Fruit fly (Drosophila melanogaster): ENCODE measurements around the gene Mfe2.

The Mfe2 gene

dm6 chrX:16266437-16266836 lies 4.3 kb upstream of the Mfe2 start, which contains the start of gene CG12507:
Gene CG12507, minus strand, starts transcription at chrX:16266537.
- no peak for TF ChIP-seq Clk (GFP tag; optimal IDR thresholded peaks at IDR 0.05)
- TF ChIP-seq CG7045 (GFP tag; optimal IDR thresholded peaks at IDR 0.05), result no peak
- TF ChIP-seq cnc (optimal IDR thresholded peaks at IDR 0.05), result no peak
- no peak for TF ChIP-seq pad (GFP tag; optimal IDR thresholded peaks at IDR 0.05)
- TF ChIP-seq cic (GFP tag; optimal IDR thresholded peaks at IDR 0.05), result no peak
- no peak for TF ChIP-seq CG11617 (GFP tag; optimal IDR thresholded peaks at IDR 0.05)
- TF ChIP-seq Mnt (GFP tag; optimal IDR thresholded peaks at IDR 0.05), result no peak
- no peak for TF ChIP-seq CG33017 (tag; optimal IDR thresholded peaks at IDR 0.05)
- no peak for TF ChIP-seq tj (GFP tag; optimal IDR thresholded peaks at IDR 0.05)
- TF ChIP-seq CG14711 (tag; optimal IDR thresholded peaks at IDR 0.05), result no peak
- TF ChIP-seq Hr96 (GFP tag; optimal IDR thresholded peaks at IDR 0.05), result no peak
- TF ChIP-seq CG5204 (GFP tag; optimal IDR thresholded peaks at IDR 0.05), result no peak
- no peak for TF ChIP-seq CG7101 (tag; optimal IDR thresholded peaks at IDR 0.05)
- no peak for TF ChIP-seq CG1620 (GFP tag; optimal IDR thresholded peaks at IDR 0.05)
- TF ChIP-seq toe (GFP tag; optimal IDR thresholded peaks at IDR 0.05), result no peak
- no peak for TF ChIP-seq ovo (GFP tag; optimal IDR thresholded peaks at IDR 0.05)
- TF ChIP-seq kay (GFP tag; ENCODE audit: borderline replicate concordance), result no peak

dm6 chrX:16275168-16275853 lies 4.6 kb downstream of the Mfe2 start:
- TF ChIP-seq CG12768 (GFP tag; optimal IDR thresholded peaks at IDR 0.05) (no peak), ovo (GFP tag; optimal IDR thresholded peaks at IDR 0.05) (peak; percentile 48), Clk (GFP tag; optimal IDR thresholded peaks at IDR 0.05) (no peak), CG5204 (GFP tag; optimal IDR thresholded peaks at IDR 0.05) (no peak)

DNA sequence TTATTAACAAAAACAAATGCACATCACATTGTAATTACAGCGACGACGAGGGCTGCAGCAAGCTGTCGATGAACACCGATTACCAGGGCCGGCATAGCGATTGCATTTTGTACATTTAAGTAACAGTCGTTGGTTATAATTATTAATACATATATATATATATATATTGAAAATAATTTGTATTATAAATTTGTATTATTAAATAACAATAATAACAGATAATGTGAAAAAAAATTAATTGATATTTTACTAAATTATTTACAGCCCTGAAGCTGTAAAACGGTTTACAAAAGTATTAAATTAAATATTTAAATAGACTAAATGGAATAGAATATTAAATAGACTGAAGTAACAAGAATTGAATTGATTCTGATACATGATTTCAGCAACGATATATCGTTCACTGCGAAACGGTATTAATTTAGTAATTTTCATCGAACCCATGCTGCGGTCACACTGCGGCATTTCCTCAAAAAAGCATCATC lies 5.1 kb downstream of the Mfe2 start, which contains the start of the genes kat80 and Prosalpha4:
kat80 (minus strand) TSS at position 327 of the 485 bp plus-strand sequence.
Prosalpha4 (plus strand) TSS at position 417 of the 485 bp plus-strand sequence.
- TF ChIP-seq pad (GFP tag; optimal IDR thresholded peaks at IDR 0.05) (peak; percentile 22), Mnt (GFP tag; optimal IDR thresholded peaks at IDR 0.05) (peak; percentile 32), CG11617 (GFP tag; optimal IDR thresholded peaks at IDR 0.05) (peak; percentile 68), cic (GFP tag; optimal IDR thresholded peaks at IDR 0.05) (no peak), CG12768 (GFP tag; optimal IDR thresholded peaks at IDR 0.05) (no peak), kay (GFP tag; ENCODE audit: borderline replicate concordance) (no peak), CG7101 (tag; optimal IDR thresholded peaks at IDR 0.05) (peak; percentile 68), Hr96 (GFP tag; optimal IDR thresholded peaks at IDR 0.05) (no peak), tj (GFP tag; optimal IDR thresholded peaks at IDR 0.05) (peak; percentile 41), ovo (GFP tag; optimal IDR thresholded peaks at IDR 0.05) (peak; percentile 20), bab1 (GFP tag; optimal IDR thresholded peaks at IDR 0.05) (no peak), CG7045 (GFP tag; optimal IDR thresholded peaks at IDR 0.05) (no peak), CG1620 (GFP tag; optimal IDR thresholded peaks at IDR 0.05) (peak; percentile 26), CG33017 (tag; optimal IDR thresholded peaks at IDR 0.05) (no peak), toe (GFP tag; optimal IDR thresholded peaks at IDR 0.05) (peak; percentile 49), Crg-1 (GFP tag; optimal IDR thresholded peaks at IDR 0.05) (no peak), Clk (GFP tag; optimal IDR thresholded peaks at IDR 0.05) (no peak), CG14711 (tag; optimal IDR thresholded peaks at IDR 0.05) (peak; percentile 72), cnc (optimal IDR thresholded peaks at IDR 0.05) (no peak), CG5204 (GFP tag; optimal IDR thresholded peaks at IDR 0.05) (no peak)

DNA sequence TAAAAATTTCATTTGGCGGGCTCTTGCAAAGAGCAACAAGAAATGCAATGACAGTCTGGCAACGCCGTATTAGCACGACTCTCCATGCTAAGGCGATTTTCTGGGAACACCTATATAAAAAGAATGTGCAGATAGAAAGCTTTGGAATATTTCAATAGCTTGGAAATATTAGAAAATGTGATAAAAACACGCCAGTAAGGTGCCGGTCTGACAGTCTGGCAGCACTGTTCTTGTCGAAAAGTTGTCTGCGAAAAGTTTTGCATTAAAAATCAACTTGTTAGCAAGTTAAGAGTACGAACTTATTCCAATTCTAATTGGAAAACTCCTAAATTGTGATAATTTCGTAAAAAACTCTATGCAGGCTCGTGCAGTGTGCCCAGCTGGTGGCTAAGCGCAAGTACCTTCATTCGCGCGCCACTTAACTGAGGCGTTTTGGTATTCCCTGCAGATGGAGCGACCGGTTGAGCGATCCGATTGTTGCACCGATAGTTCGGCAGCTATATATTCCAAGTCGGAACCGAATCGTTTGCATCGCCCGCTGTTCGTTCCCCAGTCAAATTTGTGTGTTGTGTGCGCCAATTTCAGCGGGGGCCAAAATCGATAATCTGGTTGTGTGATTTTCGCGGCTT lies 7.2 kb downstream of the Mfe2 start, which contains the start of gene eas:
eas (plus strand) TSS at position 451 of the 629 bp plus-strand sequence.
- TF ChIP-seq Mnt (GFP tag; optimal IDR thresholded peaks at IDR 0.05) (peak; percentile 33), bab1 (GFP tag; optimal IDR thresholded peaks at IDR 0.05) (no peak), cnc (optimal IDR thresholded peaks at IDR 0.05) (peak in 1 of 2 experiments; percentile 59), CG7101 (tag; optimal IDR thresholded peaks at IDR 0.05) (no peak), CG7045 (GFP tag; optimal IDR thresholded peaks at IDR 0.05) (no peak), Clk (GFP tag; optimal IDR thresholded peaks at IDR 0.05) (no peak), cic (GFP tag; optimal IDR thresholded peaks at IDR 0.05) (no peak), CG14711 (tag; optimal IDR thresholded peaks at IDR 0.05) (no peak), CG33017 (tag; optimal IDR thresholded peaks at IDR 0.05) (peak; percentile 6), Crg-1 (GFP tag; optimal IDR thresholded peaks at IDR 0.05) (no peak), pad (GFP tag; optimal IDR thresholded peaks at IDR 0.05) (no peak), ovo (GFP tag; optimal IDR thresholded peaks at IDR 0.05) (peak; percentile 28), CG5204 (GFP tag; optimal IDR thresholded peaks at IDR 0.05) (no peak), kay (GFP tag; ENCODE audit: borderline replicate concordance) (no peak), toe (GFP tag; optimal IDR thresholded peaks at IDR 0.05) (no peak), tj (GFP tag; optimal IDR thresholded peaks at IDR 0.05) (no peak), CG1620 (GFP tag; optimal IDR thresholded peaks at IDR 0.05) (peak; percentile 30)

DNA sequence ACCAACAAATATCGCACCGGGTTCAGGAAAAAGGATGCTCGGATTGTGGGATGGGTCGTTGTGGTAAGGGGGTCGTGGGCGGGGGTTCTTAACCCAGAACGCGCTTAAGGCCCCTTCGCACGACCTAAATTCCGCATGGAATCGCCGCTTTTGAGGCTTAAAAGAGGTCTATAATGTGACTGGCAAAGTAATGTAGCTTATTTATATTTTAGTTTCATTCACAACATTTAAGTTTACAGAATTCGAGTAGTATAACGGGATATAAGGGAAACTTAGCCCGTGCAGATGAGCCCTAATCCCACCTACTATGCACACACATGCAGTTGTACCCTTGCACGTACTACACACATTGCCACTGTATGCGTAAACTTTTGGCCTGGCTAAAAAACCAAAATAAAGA lies 8.0 kb downstream of the Mfe2 start:
- no peak for TF ChIP-seq kay (GFP tag; ENCODE audit: borderline replicate concordance)
- peak; percentile 20 for TF ChIP-seq CG1620 (GFP tag; optimal IDR thresholded peaks at IDR 0.05)
- peak; percentile 61 for TF ChIP-seq ovo (GFP tag; optimal IDR thresholded peaks at IDR 0.05)
- TF ChIP-seq CG14711 (tag; optimal IDR thresholded peaks at IDR 0.05), result peak; percentile 74
- TF ChIP-seq cnc (optimal IDR thresholded peaks at IDR 0.05), result no peak
- no peak for TF ChIP-seq cic (GFP tag; optimal IDR thresholded peaks at IDR 0.05)
- TF ChIP-seq Clk (GFP tag; optimal IDR thresholded peaks at IDR 0.05), result no peak
- peak; percentile 81 for TF ChIP-seq Hr96 (GFP tag; optimal IDR thresholded peaks at IDR 0.05)
- TF ChIP-seq CG33017 (tag; optimal IDR thresholded peaks at IDR 0.05), result peak; percentile 65
- TF ChIP-seq tj (GFP tag; optimal IDR thresholded peaks at IDR 0.05), result peak; percentile 70
- TF ChIP-seq CG5204 (GFP tag; optimal IDR thresholded peaks at IDR 0.05), result peak; percentile 62
- TF ChIP-seq Mnt (GFP tag; optimal IDR thresholded peaks at IDR 0.05), result peak; percentile 40
- peak; percentile 68 for TF ChIP-seq CG12768 (GFP tag; optimal IDR thresholded peaks at IDR 0.05)
- TF ChIP-seq Crg-1 (GFP tag; optimal IDR thresholded peaks at IDR 0.05), result peak; percentile 20
- TF ChIP-seq CG7045 (GFP tag; optimal IDR thresholded peaks at IDR 0.05), result peak; percentile 81
- TF ChIP-seq pad (GFP tag; optimal IDR thresholded peaks at IDR 0.05), result peak; percentile 58
- peak; percentile 66 for TF ChIP-seq toe (GFP tag; optimal IDR thresholded peaks at IDR 0.05)
- peak; percentile 89 for TF ChIP-seq CG7101 (tag; optimal IDR thresholded peaks at IDR 0.05)
- peak; percentile 80 for TF ChIP-seq CG11617 (GFP tag; optimal IDR thresholded peaks at IDR 0.05)
- TF ChIP-seq bab1 (GFP tag; optimal IDR thresholded peaks at IDR 0.05), result peak; percentile 91

All from whole organism, adult.